Worm (Caenorhabditis elegans): ENCODE data around the gene ptr-13.
A peak's percentile ranks its signal among the peaks of the same experiment; 100 is the strongest.

The ptr-13 gene

ce11 chrII:11149866-11150685, 12.2 kb downstream of the ptr-13 start:
- TF ChIP-seq lsy-12 (tag; optimal IDR thresholded peaks at IDR 0.05) (peak; percentile 53), ceh-82 (tag; optimal IDR thresholded peaks at IDR 0.05) (no peak), aly-2 (tag; optimal IDR thresholded peaks at IDR 0.05) (peak; percentile 79), unc-39 (tag; optimal IDR thresholded peaks at IDR 0.05) (no peak), nhr-11 (tag; optimal IDR thresholded peaks at IDR 0.05) (peak; percentile 23), ceh-28 (tag; optimal IDR thresholded peaks at IDR 0.05) (peak; percentile 12), daf-12 (tag; optimal IDR thresholded peaks at IDR 0.05) (no peak), nhr-67 (tag; optimal IDR thresholded peaks at IDR 0.05) (no peak), fkh-2 (tag; optimal IDR thresholded peaks at IDR 0.05) (no peak), elt-2 (tag; optimal IDR thresholded peaks at IDR 0.05) (peak; percentile 78), nhr-77 (tag; optimal IDR thresholded peaks at IDR 0.05) (peak; percentile 71), pha-4 (tag; optimal IDR thresholded peaks at IDR 0.05) (peak; percentile 45), nhr-12 (tag; optimal IDR thresholded peaks at IDR 0.05) (no peak), nhr-76 (tag; optimal IDR thresholded peaks at IDR 0.05) (no peak), pqm-1 (tag; optimal IDR thresholded peaks at IDR 0.05) (no peak), mdl-1 (tag; optimal IDR thresholded peaks at IDR 0.05) (no peak), nhr-23 (tag; optimal IDR thresholded peaks at IDR 0.05) (no peak), fkh-10 (GFP tag; optimal IDR thresholded peaks at IDR 0.05) (no peak), ama-1 (optimal IDR thresholded peaks at IDR 0.05) (peak; percentile 78), ztf-4 (tag; optimal IDR thresholded peaks at IDR 0.05) (no peak), elt-3 (tag; optimal IDR thresholded peaks at IDR 0.05) (no peak), jun-1 (tag; optimal IDR thresholded peaks at IDR 0.05) (peak; percentile 88)

ce11 chrII:11142571-11142970, 19.7 kb downstream of the ptr-13 start, which contains the start of gene arrd-6:
Gene arrd-6 (plus strand): TSS chrII:11142739.
- TF ChIP-seq fkh-10 (GFP tag; optimal IDR thresholded peaks at IDR 0.05) (no peak), nhr-77 (tag; optimal IDR thresholded peaks at IDR 0.05) (no peak), jun-1 (tag; optimal IDR thresholded peaks at IDR 0.05) (no peak), lin-39 (tag; optimal IDR thresholded peaks at IDR 0.05) (no peak), fkh-2 (tag; optimal IDR thresholded peaks at IDR 0.05) (no peak), egl-5 (tag; optimal IDR thresholded peaks at IDR 0.05) (no peak), hmg-11 (tag; optimal IDR thresholded peaks at IDR 0.05) (no peak)

ce11 chrII:11140140-11140539, 22.1 kb downstream of the ptr-13 start, which contains the start of gene F40F8.4:
Gene F40F8.4 (minus strand): TSS chrII:11140240.
- TF ChIP-seq jun-1 (tag; optimal IDR thresholded peaks at IDR 0.05) = no peak
- TF ChIP-seq aly-2 (tag; optimal IDR thresholded peaks at IDR 0.05) = no peak
- no peak for TF ChIP-seq nhr-11 (tag; optimal IDR thresholded peaks at IDR 0.05)
- TF ChIP-seq snpc-4 (tag; optimal IDR thresholded peaks at IDR 0.05) = no peak
- TF ChIP-seq nhr-43 (tag; optimal IDR thresholded peaks at IDR 0.05; ENCODE audit: poor library complexity, severe bottlenecking) = no peak
- no peak for TF ChIP-seq nhr-76 (tag; optimal IDR thresholded peaks at IDR 0.05)
- no peak for TF ChIP-seq skn-1 (tag; optimal IDR thresholded peaks at IDR 0.05)
- no peak for TF ChIP-seq elt-3 (tag; optimal IDR thresholded peaks at IDR 0.05)
- no peak for TF ChIP-seq nhr-67 (tag; optimal IDR thresholded peaks at IDR 0.05)
- TF ChIP-seq ceh-16 (tag; optimal IDR thresholded peaks at IDR 0.05) = no peak
- TF ChIP-seq lsy-12 (tag; optimal IDR thresholded peaks at IDR 0.05) = no peak
- no peak for TF ChIP-seq nhr-77 (tag; optimal IDR thresholded peaks at IDR 0.05)
- TF ChIP-seq lin-39 (tag; optimal IDR thresholded peaks at IDR 0.05) = no peak
- no peak for TF ChIP-seq ceh-28 (tag; optimal IDR thresholded peaks at IDR 0.05)
- TF ChIP-seq pha-4 (tag; optimal IDR thresholded peaks at IDR 0.05) = no peak
- no peak for TF ChIP-seq fkh-10 (GFP tag; optimal IDR thresholded peaks at IDR 0.05)
- TF ChIP-seq daf-12 (tag; optimal IDR thresholded peaks at IDR 0.05) = no peak
- TF ChIP-seq ztf-11 (tag; optimal IDR thresholded peaks at IDR 0.05) = no peak

- TF ChIP-seq pha-4 (tag; optimal IDR thresholded peaks at IDR 0.05) (peak; percentile 32), fos-1 (tag; optimal IDR thresholded peaks at IDR 0.05) (no peak), skn-1 (tag; optimal IDR thresholded peaks at IDR 0.05) (no peak), nhr-43 (tag; optimal IDR thresholded peaks at IDR 0.05; ENCODE audit: poor library complexity, severe bottlenecking) (no peak), ceh-16 (tag; optimal IDR thresholded peaks at IDR 0.05) (no peak), tbx-2 (tag; optimal IDR thresholded peaks at IDR 0.05) (no peak), fkh-2 (tag; optimal IDR thresholded peaks at IDR 0.05) (no peak), nhr-77 (tag; optimal IDR thresholded peaks at IDR 0.05) (no peak), egl-5 (tag; optimal IDR thresholded peaks at IDR 0.05) (peak; percentile 49), unc-39 (tag; optimal IDR thresholded peaks at IDR 0.05) (no peak), pqm-1 (tag; optimal IDR thresholded peaks at IDR 0.05) (no peak), mdl-1 (tag; optimal IDR thresholded peaks at IDR 0.05) (no peak), hmg-11 (tag; optimal IDR thresholded peaks at IDR 0.05) (no peak), lin-39 (tag; optimal IDR thresholded peaks at IDR 0.05) (no peak), zag-1 (tag; optimal IDR thresholded peaks at IDR 0.05) (no peak), elt-2 (tag; optimal IDR thresholded peaks at IDR 0.05) (peak; percentile 39), nfya-1 (tag; optimal IDR thresholded peaks at IDR 0.05; ENCODE audit: insufficient read depth) (peak; percentile 44), R02D3.7 (tag; optimal IDR thresholded peaks at IDR 0.05) (no peak), elt-3 (tag; optimal IDR thresholded peaks at IDR 0.05) (no peak)
Observed at ce11 chrII:11135773-11136172, 26.5 kb downstream of the ptr-13 start.

All from whole organism, L3 larva.